Worm (Caenorhabditis elegans) whole organism, dauer: ENCODE data around the gene rsf-1.

Experiments used
- unc-62 ChIP-seq: sonication (generic microtip); optimal IDR thresholded peaks from 2 replicates; lab custom pipeline; 2017; ENCODE audit warnings: missing biosample characterization, missing genetic modification reagents, missing genetic modification characterization

The rsf-1 gene

DNA sequence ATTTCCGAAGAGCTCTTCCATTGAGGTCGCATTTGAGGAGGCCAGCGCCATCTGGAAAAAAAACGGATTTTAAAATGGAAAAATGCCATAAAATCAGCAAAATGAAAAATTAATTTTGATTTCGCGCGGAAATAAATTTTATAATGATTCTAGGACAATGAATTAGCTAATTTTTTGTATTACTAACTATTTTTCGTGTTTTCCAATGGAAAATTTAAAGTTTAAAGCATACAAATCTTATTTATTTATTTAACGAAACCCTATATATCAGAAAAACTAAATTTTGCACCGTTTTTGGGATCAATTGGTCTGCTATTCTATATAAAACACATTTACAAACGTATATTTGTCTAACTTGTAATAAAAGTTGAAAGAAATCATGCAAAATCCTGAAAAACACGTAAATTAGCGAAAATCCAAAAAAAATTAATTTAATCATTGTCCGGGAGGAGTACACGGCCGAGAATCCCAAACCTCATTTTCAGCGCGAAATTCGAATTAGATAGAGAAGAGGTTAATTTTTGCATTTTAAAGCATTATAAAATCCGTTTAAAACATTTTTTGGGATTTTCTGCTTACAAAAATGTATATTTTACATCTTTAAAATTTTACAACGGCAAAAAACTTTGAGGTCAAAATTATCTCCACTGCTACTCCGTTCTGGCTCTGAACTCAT is 16.0 kb upstream of the rsf-1 start, which contains the start of gene C47G2.3:
Gene C47G2.3 (minus strand): TSS at position 51 of the 676 bp plus-strand sequence.
- TF ChIP-seq unc-62 (GFP tag; lab: Kevin White, UChicago), result no peak

DNA sequence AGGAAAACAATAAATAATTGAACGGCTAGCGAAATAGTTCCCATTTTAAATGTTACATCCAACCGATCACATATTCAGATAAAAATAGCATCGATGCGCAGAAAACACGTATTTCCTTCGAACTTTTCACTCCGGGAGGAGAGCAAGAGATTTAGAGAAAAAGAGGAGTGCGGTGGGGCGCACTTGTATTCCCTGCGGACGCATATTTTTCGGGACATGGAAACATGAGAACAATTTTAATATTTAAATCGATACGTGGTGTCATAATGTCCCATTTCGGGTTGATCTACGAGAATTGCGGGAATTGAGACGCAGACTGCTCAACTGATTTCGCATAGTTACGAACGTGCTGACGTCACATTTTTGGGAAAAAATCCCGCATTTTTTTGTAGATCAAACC is 12.8 kb upstream of the rsf-1 start, which contains the start of gene C47G2.4:
Gene C47G2.4 (minus strand): TSS at position 174 of the 400 bp plus-strand sequence.
- no peak for TF ChIP-seq unc-62 (GFP tag; lab: Kevin White, UChicago)

DNA sequence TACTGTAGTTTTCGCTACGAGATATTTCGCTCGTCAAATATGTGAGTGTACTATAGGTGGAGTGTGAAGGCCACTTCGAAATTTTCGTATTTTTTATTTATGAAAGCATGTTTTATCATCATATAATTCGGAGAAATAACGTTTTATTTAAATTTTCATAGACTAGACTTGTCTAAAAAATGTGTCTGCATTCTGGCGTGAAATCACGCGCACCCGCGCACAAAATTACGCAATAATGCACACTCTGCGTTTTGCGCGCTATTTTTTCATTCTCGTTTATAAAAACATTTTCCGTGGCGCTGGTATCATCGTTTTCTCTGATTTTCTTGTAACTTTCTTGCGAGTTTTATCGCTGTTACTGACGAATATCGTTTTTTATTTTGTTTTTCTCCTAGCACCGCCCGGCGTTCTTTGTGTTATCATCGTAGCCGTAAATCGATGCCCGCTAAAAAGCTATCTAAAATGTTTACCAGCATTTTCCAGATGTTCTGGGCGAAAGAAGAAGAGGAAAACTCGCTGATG is 8.9 kb upstream of the rsf-1 start, which contains the start of gene saps-1:
Gene saps-1 (plus strand): TSS at position 472 of the 522 bp plus-strand sequence.
- TF ChIP-seq unc-62 (GFP tag; lab: Kevin White, UChicago), result no peak

DNA sequence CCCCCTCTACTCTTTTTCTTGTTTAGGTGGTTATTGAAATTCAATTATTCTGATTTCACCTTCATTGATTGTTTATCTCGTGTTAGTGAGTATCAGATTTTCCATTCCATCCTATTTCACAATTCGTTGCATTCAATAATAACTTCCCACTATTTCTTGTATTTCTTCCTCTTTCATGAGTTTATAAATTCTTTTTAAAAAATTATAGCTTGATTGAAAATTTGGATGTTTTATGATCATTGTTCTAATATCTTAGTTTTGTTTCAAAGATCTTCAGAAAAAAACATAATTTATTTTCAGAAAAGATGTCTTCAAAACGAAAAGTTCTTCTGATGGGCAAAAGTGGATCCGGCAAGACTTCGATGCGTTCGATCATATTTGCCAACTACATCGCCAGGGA is 5.1 kb upstream of the rsf-1 start, which contains the start of gene raga-1:
Gene raga-1 (plus strand): TSS at position 301 of the 400 bp plus-strand sequence.
- no peak for TF ChIP-seq unc-62 (GFP tag; lab: Kevin White, UChicago)

DNA sequence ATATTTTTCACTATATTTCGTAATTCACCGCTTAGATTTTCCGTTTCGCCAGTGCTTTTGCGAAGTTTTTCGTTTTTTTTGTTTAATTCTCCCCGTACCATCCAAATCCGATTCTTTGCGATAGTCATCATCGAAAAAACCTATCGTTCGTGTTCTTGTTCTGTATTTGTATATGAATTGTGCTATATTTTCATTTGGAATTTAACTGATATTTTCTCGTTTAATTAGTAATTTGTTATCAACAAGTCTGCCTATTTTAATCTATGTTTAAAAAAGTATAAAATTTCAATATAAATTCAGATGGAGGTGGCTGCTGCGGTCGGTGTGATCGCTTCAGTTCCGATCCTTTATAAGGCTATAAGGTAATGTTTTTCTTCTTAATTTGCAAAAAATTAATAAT is 3.6 kb upstream of the rsf-1 start, which contains the start of gene samp-1:
Gene samp-1 (plus strand): TSS at position 301 of the 400 bp plus-strand sequence.
- no peak for TF ChIP-seq unc-62 (GFP tag; lab: Kevin White, UChicago)

DNA sequence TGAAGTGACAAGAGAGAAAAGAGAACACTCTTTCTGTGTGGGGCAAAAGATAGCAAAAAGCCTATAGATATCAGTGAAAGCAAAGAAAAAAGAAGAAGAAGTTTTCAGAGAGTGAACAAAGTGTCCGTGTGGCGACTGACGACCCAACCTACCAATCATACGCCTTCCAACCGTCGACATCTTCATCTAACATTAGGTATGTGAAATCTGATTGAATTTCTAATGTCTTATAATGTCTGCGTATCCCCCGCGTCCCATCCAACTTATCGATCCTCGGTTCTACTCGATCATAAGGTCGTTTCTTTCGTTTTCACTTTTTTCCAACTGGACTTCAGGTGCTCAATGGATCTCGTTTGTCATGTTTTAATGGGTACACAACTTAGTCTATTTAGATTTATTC is 1.1 kb downstream of the rsf-1 start:
- no peak for TF ChIP-seq unc-62 (GFP tag; lab: Kevin White, UChicago)

DNA sequence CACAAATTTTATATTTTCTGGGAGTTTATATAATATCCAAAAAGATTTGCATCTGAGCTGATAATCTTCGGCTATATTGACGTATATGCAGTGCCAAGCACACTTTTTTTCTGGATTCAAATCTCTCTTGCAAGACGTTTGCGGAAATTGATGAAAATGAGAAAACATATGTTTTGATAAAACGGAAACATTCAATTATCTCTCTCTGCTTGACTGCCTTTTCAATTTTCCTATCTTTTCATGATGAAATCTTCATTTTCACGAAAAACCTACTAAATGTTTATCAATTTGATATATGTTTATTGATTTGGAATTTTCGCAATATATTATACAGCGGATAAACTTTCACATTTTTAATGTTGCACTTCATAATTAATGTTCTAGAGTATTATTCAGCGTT is 1.8 kb downstream of the rsf-1 start:
- TF ChIP-seq unc-62 (GFP tag; lab: Kevin White, UChicago), result no peak

DNA sequence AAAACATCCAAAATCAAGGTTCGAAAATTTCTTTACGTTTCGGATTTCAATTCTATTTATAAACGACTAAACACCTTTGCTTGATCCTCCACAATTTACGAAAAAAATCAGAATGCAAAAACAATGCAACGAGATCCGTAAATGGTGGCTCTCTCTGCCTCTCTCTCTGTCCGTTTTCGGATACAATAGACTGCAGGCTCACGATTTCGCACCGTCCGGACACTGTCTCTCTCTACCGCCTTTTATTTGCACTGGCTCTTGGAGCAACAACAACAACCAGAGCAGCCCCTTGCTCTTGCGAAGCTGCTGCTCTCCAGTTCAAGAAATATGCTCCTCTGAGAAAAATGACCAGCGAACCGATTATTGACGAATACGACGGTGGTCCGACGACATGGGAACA is 6.0 kb downstream of the rsf-1 start, which contains the start of gene T24F1.7:
Gene T24F1.7 (plus strand): TSS at position 301 of the 400 bp plus-strand sequence.
- TF ChIP-seq unc-62 (GFP tag; lab: Kevin White, UChicago), result no peak

DNA sequence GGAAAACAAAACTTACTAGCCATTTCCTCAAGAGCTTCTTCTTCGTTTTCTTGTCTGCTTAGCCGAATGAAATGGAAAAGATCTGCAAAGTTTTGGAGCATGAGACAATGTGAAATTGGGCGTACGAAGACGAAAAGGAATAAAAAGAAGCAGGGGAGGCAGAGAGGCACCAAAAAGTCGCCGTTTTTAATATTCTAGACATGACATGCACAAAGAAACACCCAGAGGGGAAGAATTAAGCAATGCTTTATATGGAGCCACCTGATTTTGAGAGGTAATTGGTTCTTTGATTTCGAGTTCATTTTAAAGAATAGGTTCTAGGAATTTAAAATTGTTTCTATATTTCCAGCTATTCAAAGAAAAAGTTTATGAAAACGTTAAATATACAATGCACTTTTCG is 8.0 kb downstream of the rsf-1 start, which contains the start of gene T24F1.4:
Gene T24F1.4 (minus strand): TSS at position 101 of the 400 bp plus-strand sequence.
- TF ChIP-seq unc-62 (GFP tag; lab: Kevin White, UChicago), result no peak

DNA sequence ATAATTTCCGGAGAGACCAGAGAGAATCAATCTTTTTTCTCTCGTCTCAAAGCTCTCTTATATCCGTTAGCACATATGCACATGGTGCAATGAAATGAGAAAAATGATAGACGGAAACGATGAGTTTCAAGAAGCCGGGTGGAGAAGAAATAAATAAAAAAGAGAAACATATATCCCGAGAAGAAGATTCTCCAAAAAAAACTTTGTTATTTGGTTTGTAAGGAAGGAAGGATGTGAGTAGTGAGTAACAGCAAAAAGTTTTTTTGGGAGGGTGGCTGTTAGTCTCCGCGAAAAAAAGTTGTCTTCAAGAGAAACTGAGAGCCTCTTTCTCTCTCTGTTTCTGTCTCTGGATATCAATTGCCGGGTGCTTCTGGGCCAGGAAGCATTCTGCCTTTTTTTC is 10.5 kb downstream of the rsf-1 start:
- TF ChIP-seq unc-62 (GFP tag; lab: Kevin White, UChicago), result no peak

DNA sequence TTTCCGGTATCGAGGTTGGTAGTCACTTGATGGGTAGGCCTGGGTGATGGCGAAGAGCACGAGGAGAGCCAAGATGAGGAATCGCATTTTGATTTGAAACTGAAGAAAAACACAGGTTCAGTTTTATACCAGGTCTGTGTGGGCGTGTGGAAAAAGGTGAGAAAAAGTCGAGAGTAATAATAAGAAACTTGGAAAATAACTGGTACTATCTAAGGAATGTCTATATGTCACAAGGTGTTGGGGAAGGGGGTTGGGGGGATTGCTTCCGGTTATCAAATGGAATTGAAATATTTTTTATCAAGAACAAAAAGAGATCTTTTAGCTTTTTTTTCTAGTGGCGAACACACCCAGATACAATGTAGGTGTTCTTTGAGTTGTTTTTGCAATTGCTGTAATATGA is 13.4 kb downstream of the rsf-1 start, which contains the start of gene nlp-51:
Gene nlp-51 (minus strand): TSS at position 101 of the 400 bp plus-strand sequence.
- no peak for TF ChIP-seq unc-62 (GFP tag; lab: Kevin White, UChicago)

DNA sequence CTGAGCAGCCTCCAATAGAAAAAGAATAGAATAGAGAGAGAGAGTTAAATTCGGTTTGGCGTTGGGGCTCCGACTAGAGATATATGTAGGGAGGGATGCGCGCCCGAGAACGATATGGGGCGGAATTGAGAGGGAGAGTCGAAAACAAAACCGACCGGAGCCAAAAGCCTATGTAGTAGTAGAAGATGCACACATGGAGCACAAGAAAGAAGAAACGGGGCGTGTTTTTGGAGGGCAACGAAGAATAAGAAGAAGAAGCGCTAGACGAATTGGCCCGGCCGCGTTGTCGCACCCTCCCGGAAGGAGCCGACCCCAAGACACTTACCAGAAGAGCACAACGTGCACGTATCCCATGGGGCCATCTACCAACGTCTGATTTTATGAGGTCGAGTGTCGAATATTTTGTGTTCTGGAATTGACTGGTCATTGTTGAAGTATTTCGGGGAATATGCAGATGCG is 22.9 kb downstream of the rsf-1 start, which contains the start of gene tag-180:
Gene tag-180 (minus strand): TSS at position 409 of the 459 bp plus-strand sequence.
- TF ChIP-seq unc-62 (GFP tag; lab: Kevin White, UChicago), result no peak

DNA sequence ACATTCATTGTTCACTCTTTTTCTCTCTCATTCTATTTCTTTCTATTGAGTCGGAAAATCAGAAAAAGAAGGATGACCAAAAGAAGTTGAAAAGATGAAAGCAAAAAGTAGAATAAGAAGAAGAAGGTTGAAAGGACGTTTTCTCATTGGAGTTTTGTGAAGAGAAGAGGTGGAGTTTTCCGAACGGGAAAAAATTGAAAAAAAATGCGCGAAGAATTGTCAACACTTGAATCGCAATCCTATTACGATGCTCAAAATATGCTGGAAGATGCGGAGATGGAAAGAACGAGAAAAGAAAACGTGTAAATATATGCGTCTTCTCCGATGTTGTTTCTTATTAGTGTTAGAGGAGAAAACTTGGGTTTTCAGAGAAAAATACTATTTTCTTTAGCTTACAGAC is 27.2 kb downstream of the rsf-1 start:
- TF ChIP-seq unc-62 (GFP tag; lab: Kevin White, UChicago), result no peak

DNA sequence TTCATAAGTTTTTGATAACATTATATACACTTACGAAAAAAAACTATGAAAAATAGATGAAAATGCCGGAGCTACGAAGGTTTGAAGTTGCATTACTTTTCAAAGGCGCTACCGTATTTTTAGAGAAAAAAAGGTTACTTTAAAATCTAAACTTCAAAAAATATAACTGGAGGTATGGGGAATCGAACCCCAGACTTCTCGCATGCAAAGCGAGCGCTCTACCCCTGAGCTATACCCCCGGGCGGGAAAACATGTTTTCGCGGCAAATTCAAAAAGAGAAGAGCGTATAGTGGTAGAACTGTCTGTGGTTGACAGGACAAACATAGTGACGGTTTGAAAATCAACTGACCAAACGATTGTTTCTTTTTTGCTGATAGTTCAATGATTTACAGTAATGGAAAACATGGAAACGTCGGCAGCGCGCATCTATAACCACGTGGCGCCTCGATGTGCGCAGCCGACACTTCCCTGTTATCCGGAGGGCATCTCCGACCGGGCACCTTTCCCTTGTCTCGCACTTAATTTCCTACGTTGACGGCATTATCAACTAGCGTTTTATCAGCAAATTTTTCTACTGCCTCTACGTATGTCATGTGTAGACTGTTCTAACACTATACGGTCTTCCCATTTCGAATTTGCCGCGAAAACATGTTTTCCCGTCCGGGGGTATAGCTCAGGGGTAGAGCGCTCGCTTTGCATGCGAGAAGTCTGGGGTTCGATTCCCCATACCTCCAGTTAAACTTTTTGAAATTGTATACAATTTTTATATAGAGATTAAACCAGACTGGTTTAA is 27.8 kb downstream of the rsf-1 start:
- no peak for TF ChIP-seq unc-62 (GFP tag; lab: Kevin White, UChicago)

DNA sequence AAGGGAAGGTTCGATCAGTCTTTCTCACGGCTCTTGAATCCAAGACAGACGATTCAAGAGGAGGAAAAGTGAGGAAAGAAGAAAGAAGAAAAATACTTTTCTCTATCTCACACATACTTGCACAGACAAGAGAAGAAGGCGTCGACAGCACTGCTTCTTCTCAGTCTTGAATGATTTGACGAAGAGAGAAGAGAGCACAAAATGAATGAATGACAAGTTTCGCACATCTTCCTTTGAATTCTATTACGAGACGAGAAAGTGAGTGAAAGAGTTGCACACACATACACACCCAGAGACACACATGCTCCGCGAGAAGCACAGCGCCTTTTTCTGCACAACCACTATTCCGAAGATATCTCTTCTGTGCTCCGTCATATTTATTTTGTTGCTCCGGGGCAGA is 29.5 kb downstream of the rsf-1 start:
- no peak for TF ChIP-seq unc-62 (GFP tag; lab: Kevin White, UChicago)
